Worm (Caenorhabditis elegans) whole organism, L1 larva: Measurements from ENCODE around the gene F19G12.4.

ENCODE experiments used
- C04F5.9 ChIP-seq: sonication (generic microtip); optimal IDR thresholded peaks from 2 replicates; lab custom pipeline; 2016; ENCODE audit warnings: missing genetic modification characterization, missing compliant biosample characterization
- C16A3.4 ChIP-seq: fragments of 150-350 bp; optimal IDR thresholded peaks from 2 replicates; lab custom pipeline; 2014; ENCODE audit warnings: missing biosample characterization, missing genetic modification characterization
- C34B4.2 ChIP-seq: sonication (generic microtip); optimal IDR thresholded peaks from 2 replicates; lab custom pipeline; 2017; ENCODE audit warnings: mild to moderate bottlenecking, missing genetic modification characterization, missing compliant biosample characterization
- F16B12.6 ChIP-seq: fragments of 150-350 bp; optimal IDR thresholded peaks from 2 replicates; lab custom pipeline; 2014; ENCODE audit warnings: missing biosample characterization, missing genetic modification characterization
- Y116A8C.19 ChIP-seq: sonication (generic microtip); optimal IDR thresholded peaks from 2 replicates; lab custom pipeline; 2016; ENCODE audit warnings: missing compliant biosample characterization, missing genetic modification characterization, borderline replicate concordance
- alr-1 ChIP-seq: fragments of 200-800 bp; sonication (Bioruptor generic); optimal IDR thresholded peaks from 2 replicates; lab custom pipeline; 2018; ENCODE audit warnings: borderline replicate concordance, mild to moderate bottlenecking, missing genetic modification characterization, missing compliant biosample characterization
- ama-1 ChIP-seq: fragments of 150-350 bp; optimal IDR thresholded peaks from 2 replicates; lab custom pipeline; 2014
- blmp-1 ChIP-seq: fragments of 150-350 bp; optimal IDR thresholded peaks from 2 replicates; lab custom pipeline; 2014; ENCODE audit warnings: missing biosample characterization, missing genetic modification characterization
- ceh-63 ChIP-seq: fragments of 200-800 bp; sonication (Bioruptor generic); optimal IDR thresholded peaks from 2 replicates; lab custom pipeline; 2018; ENCODE audit warnings: mild to moderate bottlenecking, missing genetic modification characterization, missing compliant biosample characterization
- ceh-8 ChIP-seq: fragments of 200-800 bp; sonication (Bioruptor generic); optimal IDR thresholded peaks from 2 replicates; lab custom pipeline; 2018; ENCODE audit warnings: mild to moderate bottlenecking, missing genetic modification characterization, moderate library complexity, missing compliant biosample characterization
- ceh-82 ChIP-seq, 3 experiments: fragments of 150-350 bp in 1 of 3; sonication (generic microtip) in 2 of 3; optimal IDR thresholded peaks; 2 replicates each; lab custom pipeline; 2014 to 2017; ENCODE audit warnings: missing biosample characterization in 3 of 3, missing genetic modification characterization in 3 of 3
- ceh-90 ChIP-seq: sonication (generic microtip); optimal IDR thresholded peaks from 2 replicates; lab custom pipeline; 2016; ENCODE audit warnings: missing genetic modification characterization, missing compliant biosample characterization
- ces-1 ChIP-seq: fragments of 150-350 bp; optimal IDR thresholded peaks from 2 replicates; lab custom pipeline; 2014; ENCODE audit warnings: missing biosample characterization, missing genetic modification reagents, missing genetic modification characterization
- dpl-1 ChIP-seq, 3 experiments: fragments of 150-350 bp in 2 of 3; sonication (generic microtip) in 1 of 3; optimal IDR thresholded peaks; 2 replicates each; lab custom pipeline; 2014 to 2017; ENCODE audit warnings: missing biosample characterization in 3 of 3, missing genetic modification characterization in 3 of 3, missing genetic modification reagents in 3 of 3
- egl-27 ChIP-seq, 2 experiments: fragments of 150-350 bp in 1 of 2; sonication (generic microtip); optimal IDR thresholded peaks; 3 replicates each; lab custom pipeline; 2017 to 2018; ENCODE audit warnings: missing biosample characterization in 2 of 2, missing genetic modification characterization in 2 of 2, missing genetic modification reagents in 2 of 2
- elt-2 ChIP-seq: sonication (generic microtip); optimal IDR thresholded peaks from 2 replicates; lab custom pipeline; 2016; ENCODE audit warnings: missing genetic modification characterization, mild to moderate bottlenecking, inconsistent platforms, missing compliant biosample characterization, missing genetic modification reagents
- elt-3 ChIP-seq, 6 experiments: fragments of 150-350 bp in 1 of 6; sonication (generic microtip); optimal IDR thresholded peaks; 2 replicates each; lab custom pipeline; 2017 to 2018; ENCODE audit warnings: missing biosample characterization in 6 of 6, missing genetic modification characterization in 6 of 6, inconsistent platforms in 1 of 6
- fkh-10 ChIP-seq: sonication (generic microtip); optimal IDR thresholded peaks from 2 replicates; lab custom pipeline; 2017; ENCODE audit warnings: missing biosample characterization, missing genetic modification reagents, missing genetic modification characterization
- fkh-8 ChIP-seq: sonication (generic microtip); optimal IDR thresholded peaks from 2 replicates; lab custom pipeline; 2016; ENCODE audit warnings: mild to moderate bottlenecking, missing genetic modification characterization, missing compliant biosample characterization
- grh-1 ChIP-seq: fragments of 200-800 bp; sonication (Bioruptor generic); IDR thresholded peaks from 2 replicates; pipeline ENCODE4 v1.3.6; 2022; ENCODE audit warnings: missing genetic modification reagents, missing genetic modification characterization, missing compliant biosample characterization
- hlh-17 ChIP-seq: fragments of 200-800 bp; sonication (Bioruptor generic); optimal IDR thresholded peaks from 2 replicates; lab custom pipeline; 2018; ENCODE audit warnings: missing genetic modification characterization, mild to moderate bottlenecking, missing compliant biosample characterization, moderate library complexity, borderline replicate concordance
- hpl-2 ChIP-seq: fragments of 150-350 bp; optimal IDR thresholded peaks from 2 replicates; lab custom pipeline; 2014; ENCODE audit warnings: missing biosample characterization, missing genetic modification reagents, missing genetic modification characterization
- irx-1 ChIP-seq: sonication (generic microtip); optimal IDR thresholded peaks from 2 replicates; lab custom pipeline; 2016; ENCODE audit warnings: missing genetic modification characterization, missing compliant biosample characterization
- lin-13 ChIP-seq: fragments of 150-350 bp; optimal IDR thresholded peaks from 2 replicates; lab custom pipeline; 2014; ENCODE audit warnings: missing biosample characterization, missing genetic modification reagents, missing genetic modification characterization
- lin-14 ChIP-seq: fragments of 200-800 bp; sonication (Bioruptor generic); optimal IDR thresholded peaks from 2 replicates; lab custom pipeline; 2018; ENCODE audit warnings: mild to moderate bottlenecking, missing genetic modification characterization, moderate library complexity, missing compliant biosample characterization
- lin-39 ChIP-seq: fragments of 150-350 bp; optimal IDR thresholded peaks from 2 replicates; lab custom pipeline; 2014; ENCODE audit warnings: missing biosample characterization, missing genetic modification reagents, missing genetic modification characterization
- mab-9 ChIP-seq: fragments of 200-800 bp; sonication (Bioruptor generic); IDR thresholded peaks from 2 replicates; pipeline ENCODE4 v1.3.6; 2022; ENCODE audit warnings: missing genetic modification reagents, missing genetic modification characterization, missing compliant biosample characterization
- mdl-1 ChIP-seq, 2 experiments: fragments of 150-350 bp; optimal IDR thresholded peaks; 2 replicates each; lab custom pipeline; 2014 to 2017; ENCODE audit warnings: missing biosample characterization in 2 of 2, missing genetic modification characterization in 2 of 2, inconsistent platforms in 1 of 2
- mef-2 ChIP-seq: fragments of 150-350 bp; optimal IDR thresholded peaks from 2 replicates; lab custom pipeline; 2014; ENCODE audit warnings: missing biosample characterization, missing genetic modification characterization
- mep-1 ChIP-seq: fragments of 150-350 bp; optimal IDR thresholded peaks from 2 replicates; lab custom pipeline; 2014; ENCODE audit warnings: missing biosample characterization, missing genetic modification characterization
- nhr-11 ChIP-seq: fragments of 150-350 bp; optimal IDR thresholded peaks from 2 replicates; lab custom pipeline; 2014; ENCODE audit warnings: missing biosample characterization, missing genetic modification characterization
- nhr-12 ChIP-seq: sonication (generic microtip); optimal IDR thresholded peaks from 2 replicates; lab custom pipeline; 2017; ENCODE audit warnings: missing biosample characterization, missing genetic modification characterization
- nhr-19 ChIP-seq: fragments of 200-800 bp; sonication (Bioruptor generic); conservative IDR thresholded peaks from 2 replicates; pipeline ENCODE4 v1.3.6; 2022; ENCODE audit warnings: missing genetic modification characterization, missing compliant biosample characterization
- nhr-20 ChIP-seq: sonication (generic microtip); optimal IDR thresholded peaks from 2 replicates; lab custom pipeline; 2016; ENCODE audit warnings: mild to moderate bottlenecking, missing genetic modification characterization, missing compliant biosample characterization
- nhr-237 ChIP-seq: fragments of 150-350 bp; optimal IDR thresholded peaks from 2 replicates; lab custom pipeline; 2014; ENCODE audit warnings: missing biosample characterization, missing genetic modification characterization
- nhr-71 ChIP-seq: sonication (generic microtip); optimal IDR thresholded peaks from 2 replicates; lab custom pipeline; 2016; ENCODE audit warnings: mild to moderate bottlenecking, missing genetic modification characterization, moderate library complexity, missing compliant biosample characterization
- nhr-84 ChIP-seq: sonication (generic microtip); optimal IDR thresholded peaks from 2 replicates; lab custom pipeline; 2017; ENCODE audit warnings: missing biosample characterization, missing genetic modification characterization
- nhr-85 ChIP-seq: sonication (generic microtip); peaks from one replicate; lab custom pipeline; 2016; ENCODE audit warnings: missing genetic modification characterization, inconsistent platforms, missing compliant biosample characterization
- pax-3 ChIP-seq: fragments of 200-800 bp; sonication (Bioruptor generic); optimal IDR thresholded peaks from 2 replicates; lab custom pipeline; 2018; ENCODE audit warnings: mild to moderate bottlenecking, missing genetic modification characterization, moderate library complexity, missing compliant biosample characterization
- snpc-4 ChIP-seq: fragments of 150-350 bp; optimal IDR thresholded peaks from 2 replicates; lab custom pipeline; 2014; ENCODE audit warnings: missing biosample characterization, missing genetic modification characterization
- snu-23 ChIP-seq: sonication (generic microtip); optimal IDR thresholded peaks from 2 replicates; lab custom pipeline; 2016; ENCODE audit warnings: missing genetic modification characterization, missing compliant biosample characterization
- sox-4 ChIP-seq: sonication (generic microtip); optimal IDR thresholded peaks from 2 replicates; lab custom pipeline; 2016; ENCODE audit warnings: missing genetic modification characterization, missing compliant biosample characterization
- sptf-1 ChIP-seq: fragments of 150-350 bp; optimal IDR thresholded peaks from 2 replicates; lab custom pipeline; 2014; ENCODE audit warnings: missing biosample characterization, missing genetic modification characterization
- sup-37 ChIP-seq: fragments of 200-800 bp; sonication (Bioruptor generic); optimal IDR thresholded peaks from 2 replicates; lab custom pipeline; 2018; ENCODE audit warnings: mild to moderate bottlenecking, missing genetic modification characterization, missing compliant biosample characterization
- swsn-7 ChIP-seq: sonication (generic microtip); optimal IDR thresholded peaks from 2 replicates; lab custom pipeline; 2016; ENCODE audit warnings: missing genetic modification characterization, missing compliant biosample characterization
- tlp-1 ChIP-seq: fragments of 150-350 bp; optimal IDR thresholded peaks from 2 replicates; lab custom pipeline; 2014; ENCODE audit warnings: missing biosample characterization, missing genetic modification characterization
- unc-130 ChIP-seq: fragments of 150-350 bp; optimal IDR thresholded peaks from 2 replicates; lab custom pipeline; 2017; ENCODE audit warnings: missing biosample characterization, missing genetic modification characterization, inconsistent platforms
- unc-30 ChIP-seq: sonication (generic microtip); optimal IDR thresholded peaks from 2 replicates; lab custom pipeline; 2017; ENCODE audit warnings: missing biosample characterization, missing genetic modification characterization
- unc-98 ChIP-seq: fragments of 200-800 bp; sonication (Bioruptor generic); IDR thresholded peaks from 2 replicates; pipeline ENCODE4 v1.3.6; 2022; ENCODE audit warnings: missing genetic modification characterization, missing compliant biosample characterization
- xbp-1 ChIP-seq: sonication (generic microtip); optimal IDR thresholded peaks from 2 replicates; lab custom pipeline; 2016; ENCODE audit warnings: missing genetic modification characterization, missing compliant biosample characterization
- zag-1 ChIP-seq: fragments of 150-350 bp; optimal IDR thresholded peaks from 2 replicates; lab custom pipeline; 2014; ENCODE audit warnings: missing biosample characterization, missing genetic modification characterization

Gene F19G12.4

DNA sequence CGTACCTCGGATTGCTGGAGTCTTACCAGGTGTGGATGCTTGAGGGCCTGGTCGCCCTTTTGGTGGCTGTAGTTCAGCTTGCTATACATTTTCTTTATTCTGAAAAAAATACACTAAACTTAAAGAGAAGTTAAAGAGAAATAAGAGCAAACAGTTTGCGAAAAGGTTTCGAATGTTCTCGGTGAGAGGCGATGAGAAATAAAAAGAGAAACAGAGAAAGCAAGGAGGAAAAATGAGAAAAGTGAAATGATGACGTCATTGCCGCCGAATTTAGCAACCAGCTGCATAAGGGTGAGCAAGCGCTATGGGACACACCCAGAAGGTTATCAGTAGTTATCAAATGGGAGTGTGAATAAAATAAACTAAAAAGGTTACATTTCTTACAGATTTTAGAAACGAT, 36.7 kb downstream of the F19G12.4 start, which contains the start of gene cebp-1 (continued):
- TF ChIP-seq pax-3 (tag; lab: Kevin White, UChicago) = no peak
- 0 out of 2 replicates have a peak, but pooled peaks have one; percentile 2 for TF ChIP-seq nhr-19 (GFP tag; lab: Robert Waterston, UW)
- TF ChIP-seq dpl-1 (GFP tag; optimal IDR thresholded peaks at IDR 0.05; lab: Kevin White, UChicago) = no peak
- peak; percentile 19 for TF ChIP-seq nhr-71 (tag; lab: Kevin White, UChicago)
- TF ChIP-seq snu-23 (GFP tag; lab: Kevin White, UChicago) = no peak
- TF ChIP-seq nhr-12 (tag; lab: Kevin White, UChicago) = no peak
- no peak for TF ChIP-seq elt-3 (tag; optimal IDR thresholded peaks at IDR 0.05; lab: Kevin White, UChicago)
- no peak for TF ChIP-seq swsn-7 (tag; lab: Kevin White, UChicago)
- TF ChIP-seq C34B4.2 = no peak
- no peak for TF ChIP-seq ces-1 (GFP tag; lab: Kevin White, UChicago)
- no peak for TF ChIP-seq lin-14 (GFP tag; lab: Kevin White, UChicago)
- TF ChIP-seq mdl-1 (tag; optimal IDR thresholded peaks at IDR 0.05; lab: Kevin White, UChicago) = no peak
- TF ChIP-seq C16A3.4 (tag; lab: Kevin White, UChicago) = no peak
- no peak for TF ChIP-seq fkh-10 (GFP tag; lab: Kevin White, UChicago)
- TF ChIP-seq ama-1 (lab: Kevin White, UChicago) = no peak
- no peak for TF ChIP-seq nhr-20
- no peak for TF ChIP-seq ceh-8 (GFP tag; lab: Kevin White, UChicago)
- peak; percentile 89 for TF ChIP-seq blmp-1 (tag; lab: Kevin White, UChicago)
- no peak for TF ChIP-seq fkh-8
- TF ChIP-seq nhr-84 = no peak
- TF ChIP-seq nhr-11 (tag; lab: Kevin White, UChicago) = no peak
- TF ChIP-seq alr-1 (tag; lab: Kevin White, UChicago) = no peak
- TF ChIP-seq Y116A8C.19 = no peak
- no peak for TF ChIP-seq unc-98
- TF ChIP-seq F16B12.6 (tag; lab: Kevin White, UChicago) = no peak
- TF ChIP-seq C04F5.9 = no peak
- no peak for TF ChIP-seq sptf-1
- peak; percentile 46 for TF ChIP-seq mep-1 (tag; lab: Kevin White, UChicago)
- no peak for TF ChIP-seq snpc-4 (tag; lab: Kevin White, UChicago)
- no peak for TF ChIP-seq xbp-1 (tag; lab: Kevin White, UChicago)
- no peak for TF ChIP-seq unc-130 (tag; lab: Kevin White, UChicago)
- TF ChIP-seq lin-39 = no peak
- no peak for TF ChIP-seq mab-9 (GFP tag; lab: Robert Waterston, UW)
- TF ChIP-seq elt-2 = peak; percentile 21
- TF ChIP-seq ceh-90 (tag; lab: Kevin White, UChicago) = no peak
- no peak for TF ChIP-seq tlp-1 (tag; lab: Kevin White, UChicago)
- no peak for TF ChIP-seq lin-13 (GFP tag; lab: Kevin White, UChicago)
- TF ChIP-seq hpl-2 (GFP tag; lab: Kevin White, UChicago) = no peak
- no peak for TF ChIP-seq sox-4

ce11 chrX:1454385-1454784, 37.3 kb downstream of the F19G12.4 start:
- TF ChIP-seq ceh-82 (tag; optimal IDR thresholded peaks at IDR 0.05; lab: Kevin White, UChicago) = peak; percentile 91 to 94 (median 93)
- peak; percentile 85 for TF ChIP-seq C16A3.4 (tag; lab: Kevin White, UChicago)
- peak; percentile 17 for TF ChIP-seq zag-1
- TF ChIP-seq hlh-17 = no peak
- peak; percentile 68 for TF ChIP-seq lin-13 (GFP tag; lab: Kevin White, UChicago)
- TF ChIP-seq unc-30 (tag; lab: Kevin White, UChicago) = no peak
- TF ChIP-seq mab-9 (GFP tag; lab: Robert Waterston, UW) = no peak; the same call in 1 of the 2 replicates
- peak; percentile 95 for TF ChIP-seq nhr-71 (tag; lab: Kevin White, UChicago)
- no peak for TF ChIP-seq ama-1 (lab: Kevin White, UChicago)
- TF ChIP-seq nhr-237 (tag; lab: Kevin White, UChicago) = peak; percentile 79
- TF ChIP-seq egl-27 (tag; optimal IDR thresholded peaks at IDR 0.05; lab: Kevin White, UChicago) = peak; percentile 55 to 81
- TF ChIP-seq ceh-90 (tag; lab: Kevin White, UChicago) = no peak
- peak; percentile 70 for TF ChIP-seq mef-2
- peak; percentile 86 for TF ChIP-seq grh-1 (GFP tag; lab: Robert Waterston, UW)
- TF ChIP-seq lin-39 = peak; percentile 2
- TF ChIP-seq irx-1 = peak; percentile 64
- TF ChIP-seq elt-2 = peak; percentile 61
- peak; percentile 87 for TF ChIP-seq swsn-7 (tag; lab: Kevin White, UChicago)
- TF ChIP-seq fkh-8 = peak; percentile 96
- TF ChIP-seq sox-4 = peak; percentile 73
- TF ChIP-seq nhr-85 (tag; lab: Kevin White, UChicago) = peak; percentile 98
- peak; percentile 55 for TF ChIP-seq sup-37 (GFP tag; lab: Kevin White, UChicago)
- TF ChIP-seq mdl-1 (tag; optimal IDR thresholded peaks at IDR 0.05; lab: Kevin White, UChicago) = peak in 1 of 2 experiments; percentile 87
- no peak for TF ChIP-seq ceh-63 (GFP tag; lab: Kevin White, UChicago)
